Worm (Caenorhabditis elegans) whole organism, late embryonic: ENCODE data around the gene sop-2.
"Not testable (repeated sequence)": the region's sequence is repeated elsewhere in the genome, so short reads cannot be mapped to it uniquely, and the experiment has no call there.

ENCODE experiments used
- K02D7.2 ChIP-seq: sonication (generic microtip); optimal IDR thresholded peaks from 2 replicates; lab custom pipeline; 2017; ENCODE audit warnings: mild to moderate bottlenecking, missing genetic modification characterization, missing compliant biosample characterization
- T23F11.4 ChIP-seq: fragments of 200-800 bp; sonication (Bioruptor generic); optimal IDR thresholded peaks from 2 replicates; lab custom pipeline; 2018; ENCODE audit warnings: mild to moderate bottlenecking, missing genetic modification characterization, missing compliant biosample characterization
- ama-1 ChIP-seq: fragments of 150-350 bp; optimal IDR thresholded peaks from 2 replicates; lab custom pipeline; 2014
- ceh-14 ChIP-seq: sonication (generic microtip); optimal IDR thresholded peaks from 2 replicates; lab custom pipeline; 2016; ENCODE audit warnings: missing genotype, missing genetic modification characterization, missing compliant biosample characterization
- ceh-24 ChIP-seq: sonication (generic microtip); optimal IDR thresholded peaks from 2 replicates; lab custom pipeline; 2016; ENCODE audit warnings: mild to moderate bottlenecking, missing genetic modification characterization, missing compliant biosample characterization
- ceh-30 ChIP-seq: fragments of 150-350 bp; optimal IDR thresholded peaks from 2 replicates; lab custom pipeline; 2014; ENCODE audit warnings: missing biosample characterization, missing genetic modification characterization
- ceh-31 ChIP-seq: sonication (generic microtip); optimal IDR thresholded peaks from 2 replicates; lab custom pipeline; 2016; ENCODE audit warnings: missing genetic modification characterization, missing compliant biosample characterization
- ceh-34 ChIP-seq: sonication (generic microtip); optimal IDR thresholded peaks from 2 replicates; lab custom pipeline; 2016; ENCODE audit warnings: mild to moderate bottlenecking, missing genetic modification characterization, missing compliant biosample characterization
- ceh-45 ChIP-seq: fragments of 200-800 bp; sonication (Bioruptor generic); IDR thresholded peaks from 2 replicates; pipeline ENCODE4 v1.3.6; 2022; ENCODE audit warnings: missing genetic modification reagents, missing genetic modification characterization, missing compliant biosample characterization
- ceh-48 ChIP-seq: sonication (generic microtip); optimal IDR thresholded peaks from 2 replicates; lab custom pipeline; 2016; ENCODE audit warnings: missing genetic modification characterization, inconsistent platforms, missing compliant biosample characterization
- ceh-6 ChIP-seq: fragments of 200-800 bp; sonication (Bioruptor generic); optimal IDR thresholded peaks from 2 replicates; lab custom pipeline; 2018; ENCODE audit warnings: mild to moderate bottlenecking, missing genetic modification characterization, missing compliant biosample characterization
- ceh-9 ChIP-seq: sonication (generic microtip); optimal IDR thresholded peaks from 2 replicates; lab custom pipeline; 2016; ENCODE audit warnings: mild to moderate bottlenecking, missing genetic modification characterization, inconsistent platforms, missing compliant biosample characterization
- che-1 ChIP-seq: sonication (generic microtip); optimal IDR thresholded peaks from 2 replicates; lab custom pipeline; 2016; ENCODE audit warnings: mild to moderate bottlenecking, missing genetic modification characterization, missing compliant biosample characterization
- dmd-4 ChIP-seq: sonication (generic microtip); optimal IDR thresholded peaks from 2 replicates; lab custom pipeline; 2016; ENCODE audit warnings: borderline replicate concordance, missing genetic modification characterization, missing compliant biosample characterization
- dve-1 ChIP-seq: sonication (generic microtip); optimal IDR thresholded peaks from 2 replicates; lab custom pipeline; 2017; ENCODE audit warnings: antibody characterized with exemption, mild to moderate bottlenecking, missing genetic modification characterization, missing compliant biosample characterization
- fkh-6 ChIP-seq: sonication (generic microtip); optimal IDR thresholded peaks from 2 replicates; lab custom pipeline; 2016; ENCODE audit warnings: missing genetic modification characterization, missing compliant biosample characterization
- gmeb-2 ChIP-seq: sonication (generic microtip); optimal IDR thresholded peaks from 2 replicates; lab custom pipeline; 2016; ENCODE audit warnings: missing genetic modification characterization, inconsistent platforms, missing compliant biosample characterization
- hlh-6 ChIP-seq: sonication (generic microtip); optimal IDR thresholded peaks from 2 replicates; lab custom pipeline; 2016; ENCODE audit warnings: missing genotype, missing genetic modification characterization, missing compliant biosample characterization
- lim-6 ChIP-seq: sonication (generic microtip); optimal IDR thresholded peaks from 2 replicates; lab custom pipeline; 2016; ENCODE audit warnings: missing genetic modification characterization, missing compliant biosample characterization
- lin-11 ChIP-seq: fragments of 200-800 bp; sonication (Bioruptor generic); optimal IDR thresholded peaks from 2 replicates; lab custom pipeline; 2018; ENCODE audit warnings: mild to moderate bottlenecking, missing genetic modification characterization, missing compliant biosample characterization
- mec-3 ChIP-seq: sonication (generic microtip); optimal IDR thresholded peaks from 2 replicates; lab custom pipeline; 2016; ENCODE audit warnings: borderline replicate concordance, missing genetic modification characterization, missing compliant biosample characterization
- nfya-1 ChIP-seq: sonication (generic microtip); optimal IDR thresholded peaks from 2 replicates; lab custom pipeline; 2017; ENCODE audit warnings: missing genetic modification characterization, mild to moderate bottlenecking, missing compliant biosample characterization, antibody characterized with exemption, moderate library complexity
- nhr-232 ChIP-seq: sonication (generic microtip); optimal IDR thresholded peaks from 2 replicates; lab custom pipeline; 2016; ENCODE audit warnings: missing genetic modification characterization, missing compliant biosample characterization
- npax-4 ChIP-seq: sonication (generic microtip); optimal IDR thresholded peaks from 2 replicates; lab custom pipeline; 2016; ENCODE audit warnings: missing genetic modification characterization, missing compliant biosample characterization
- odd-2 ChIP-seq: sonication (generic microtip); optimal IDR thresholded peaks from 2 replicates; lab custom pipeline; 2017; ENCODE audit warnings: antibody characterized with exemption, mild to moderate bottlenecking, missing genetic modification characterization, missing compliant biosample characterization
- pag-3 ChIP-seq: sonication (generic microtip); optimal IDR thresholded peaks from 2 replicates; lab custom pipeline; 2016; ENCODE audit warnings: missing compliant biosample characterization, missing genetic modification characterization, borderline replicate concordance
- pha-4 ChIP-seq: fragments of 150-350 bp; optimal IDR thresholded peaks from 2 replicates; lab custom pipeline; 2018; ENCODE audit warnings: missing biosample characterization, missing genetic modification reagents, missing genetic modification characterization
- rnt-1 ChIP-seq: sonication (generic microtip); optimal IDR thresholded peaks from 2 replicates; lab custom pipeline; 2016; ENCODE audit warnings: missing genetic modification characterization, missing compliant biosample characterization
- sdc-2 ChIP-seq: sonication (generic microtip); optimal IDR thresholded peaks from 2 replicates; lab custom pipeline; 2016; ENCODE audit warnings: missing genotype, missing genetic modification characterization, missing compliant biosample characterization
- sox-2 ChIP-seq: fragments of 200-800 bp; sonication (Bioruptor generic); IDR thresholded peaks from 2 replicates; pipeline ENCODE4 v1.3.6; 2022; ENCODE audit warnings: missing genetic modification reagents, missing genetic modification characterization, missing compliant biosample characterization
- syd-9 ChIP-seq: sonication (generic microtip); optimal IDR thresholded peaks from 2 replicates; lab custom pipeline; 2016; ENCODE audit warnings: mild to moderate bottlenecking, missing genetic modification characterization, moderate library complexity, missing compliant biosample characterization
- tbx-7 ChIP-seq: sonication (generic microtip); optimal IDR thresholded peaks from 2 replicates; lab custom pipeline; 2016; ENCODE audit warnings: missing genotype, missing genetic modification characterization, missing compliant biosample characterization
- ttx-3 ChIP-seq: sonication (generic microtip); optimal IDR thresholded peaks from 2 replicates; lab custom pipeline; 2016; ENCODE audit warnings: missing genetic modification reagents, missing genetic modification characterization, missing compliant biosample characterization
- unc-55 ChIP-seq: sonication (generic microtip); optimal IDR thresholded peaks from 2 replicates; lab custom pipeline; 2017; ENCODE audit warnings: missing biosample characterization, missing genetic modification reagents, missing genetic modification characterization
- zip-5 ChIP-seq: sonication (generic microtip); optimal IDR thresholded peaks from 2 replicates; lab custom pipeline; 2016; ENCODE audit warnings: missing genetic modification characterization, missing compliant biosample characterization
- ztf-16 ChIP-seq: sonication (generic microtip); optimal IDR thresholded peaks from 2 replicates; lab custom pipeline; 2017; ENCODE audit warnings: missing genetic modification characterization, missing compliant biosample characterization

The sop-2 gene

ce11 chrII:12303142-12303541 is 36.6 kb upstream of the sop-2 start, which contains the start of gene sre-50:
TSS of gene sre-50 (plus strand) at chrII:12303525.
- TF ChIP-seq odd-2 (tag; lab: Kevin White, UChicago) (no peak), ceh-48 (tag; lab: Kevin White, UChicago) (peak; percentile 16)

ce11 chrII:12309614-12310013 is 30.1 kb upstream of the sop-2 start, which contains the start of gene C50E10.2:
TSS of gene C50E10.2 (minus strand) at chrII:12309714.
- TF ChIP-seq gmeb-2 (tag; lab: Kevin White, UChicago) (no peak), pag-3 (no peak), rnt-1 (no peak), nfya-1 (tag; lab: Kevin White, UChicago) (no peak), unc-55 (GFP tag; lab: Kevin White, UChicago) (no peak), tbx-7 (tag; lab: Kevin White, UChicago) (no peak), sdc-2 (tag; lab: Kevin White, UChicago) (no peak), mec-3 (tag; lab: Kevin White, UChicago) (no peak), ceh-31 (tag; lab: Kevin White, UChicago) (no peak), ceh-45 (GFP tag; lab: Robert Waterston, UW) (no peak), nhr-232 (tag; lab: Kevin White, UChicago) (no peak), npax-4 (tag; lab: Kevin White, UChicago) (no peak), zip-5 (tag; lab: Kevin White, UChicago) (no peak), ceh-30 (tag; lab: Kevin White, UChicago) (no peak), ama-1 (no peak), fkh-6 (tag; lab: Kevin White, UChicago) (no peak), lin-11 (tag; lab: Kevin White, UChicago) (no peak), ttx-3 (no peak), hlh-6 (no peak)

- TF ChIP-seq pha-4 (tag; lab: Kevin White, UChicago), result no peak
- no peak for TF ChIP-seq ceh-9 (tag; lab: Kevin White, UChicago)
- no peak for TF ChIP-seq che-1 (tag; lab: Kevin White, UChicago)
- TF ChIP-seq, all 69 proteins: peak for 0
Observed at ce11 chrII:12311560-12311959, 28.2 kb upstream of the sop-2 start, which contains the start of gene sre-51. TSS of gene sre-51 (plus strand) at chrII:12311860.

- TF ChIP-seq K02D7.2 (tag; lab: Kevin White, UChicago); ztf-16; odd-2 (tag; lab: Kevin White, UChicago): not testable (repeated sequence)
Observed at ce11 chrII:12318541-12318940, 21.2 kb upstream of the sop-2 start, which contains the start of gene sre-49. TSS of gene sre-49 (plus strand) at chrII:12318841.

ce11 chrII:12323305-12323704 is 16.4 kb upstream of the sop-2 start, which contains the start of gene sre-53:
TSS of gene sre-53 (minus strand) at chrII:12323405.
- TF ChIP-seq hlh-6, result no peak
- TF ChIP-seq T23F11.4 (GFP tag; lab: Kevin White, UChicago), result no peak
- no peak for TF ChIP-seq tbx-7 (tag; lab: Kevin White, UChicago)
- no peak for TF ChIP-seq ceh-34 (tag; lab: Kevin White, UChicago)
- no peak for TF ChIP-seq ceh-14 (tag; lab: Kevin White, UChicago)
- no peak for TF ChIP-seq dmd-4 (tag; lab: Kevin White, UChicago)
- no peak for TF ChIP-seq nhr-232 (tag; lab: Kevin White, UChicago)
- TF ChIP-seq lin-11 (tag; lab: Kevin White, UChicago), result no peak
- TF ChIP-seq sox-2 (GFP tag; lab: Robert Waterston, UW), result no peak
- no peak for TF ChIP-seq ceh-30 (tag; lab: Kevin White, UChicago)
- TF ChIP-seq ceh-31 (tag; lab: Kevin White, UChicago), result no peak
- no peak for TF ChIP-seq syd-9
- TF ChIP-seq ceh-48 (tag; lab: Kevin White, UChicago), result no peak
- no peak for TF ChIP-seq npax-4 (tag; lab: Kevin White, UChicago)
- no peak for TF ChIP-seq dve-1 (tag; lab: Kevin White, UChicago)
- TF ChIP-seq ceh-6 (GFP tag; lab: Kevin White, UChicago), result no peak
- TF ChIP-seq lim-6 (tag; lab: Kevin White, UChicago), result no peak
- no peak for TF ChIP-seq ceh-24 (tag; lab: Kevin White, UChicago)
- no peak for TF ChIP-seq zip-5 (tag; lab: Kevin White, UChicago)
